Worm (Caenorhabditis elegans) whole organism, young adult: ENCODE results near the gene Y113G7A.13.

Experiments
- C06A6.2 ChIP-seq: fragments of 200-800 bp; sonication (Bioruptor generic); conservative IDR thresholded peaks from 2 replicates; pipeline ENCODE4 v1.3.6; 2022; ENCODE audit warnings: missing genetic modification characterization, missing compliant biosample characterization
- F10E7.11 ChIP-seq: sonication (generic microtip); optimal IDR thresholded peaks from 2 replicates; lab custom pipeline; 2017; ENCODE audit warnings: mild to moderate bottlenecking, missing genetic modification characterization, moderate library complexity, missing compliant biosample characterization
- F23B12.7 ChIP-seq: sonication (generic microtip); optimal IDR thresholded peaks from 2 replicates; lab custom pipeline; 2017; ENCODE audit warnings: missing genetic modification characterization, mild to moderate bottlenecking, missing compliant biosample characterization, antibody characterized with exemption, moderate library complexity; ENCODE audit not compliant: insufficient read depth
- F33H1.4 ChIP-seq: fragments of 200-800 bp; sonication (Bioruptor generic); IDR thresholded peaks from 2 replicates; pipeline ENCODE4 v1.3.6; 2022; ENCODE audit warnings: missing genetic modification reagents, missing genetic modification characterization, missing compliant biosample characterization
- F52B5.7 ChIP-seq: sonication (generic microtip); optimal IDR thresholded peaks from 2 replicates; lab custom pipeline; 2016; ENCODE audit warnings: mild to moderate bottlenecking, missing genetic modification characterization, missing compliant biosample characterization
- K12H6.12 ChIP-seq: fragments of 200-800 bp; sonication (Bioruptor generic); optimal IDR thresholded peaks from 2 replicates; lab custom pipeline; 2018; ENCODE audit warnings: mild to moderate bottlenecking, missing genetic modification characterization, missing compliant biosample characterization
- T26A5.8 ChIP-seq: sonication (generic microtip); optimal IDR thresholded peaks from 2 replicates; lab custom pipeline; 2016; ENCODE audit warnings: missing genetic modification characterization, missing compliant biosample characterization
- ZK185.1 ChIP-seq: sonication (generic microtip); optimal IDR thresholded peaks from 2 replicates; lab custom pipeline; 2016; ENCODE audit warnings: mild to moderate bottlenecking, missing genetic modification characterization, missing compliant biosample characterization; ENCODE audit not compliant: poor library complexity, severe bottlenecking
- aptf-2 ChIP-seq: fragments of 200-800 bp; sonication (Bioruptor generic); conservative IDR thresholded peaks from 2 replicates; pipeline ENCODE4 v1.3.6; 2022; ENCODE audit warnings: missing genetic modification reagents, missing genetic modification characterization, missing compliant biosample characterization
- aptf-3 ChIP-seq: fragments of 200-800 bp; sonication (Bioruptor generic); IDR thresholded peaks from 2 replicates; pipeline ENCODE4 v1.3.6; 2022; ENCODE audit warnings: missing genetic modification characterization, missing compliant biosample characterization
- bed-1 ChIP-seq: fragments of 200-800 bp; sonication (Bioruptor generic); IDR thresholded peaks from 2 replicates; pipeline ENCODE4 v1.3.6; 2022; ENCODE audit warnings: missing genetic modification reagents, missing genetic modification characterization, missing compliant biosample characterization
- cebp-1 ChIP-seq, 2 experiments: fragments of 200-800 bp in 1 of 2; sonication (Bioruptor generic) in 1 of 2; sonication (generic microtip) in 1 of 2; IDR thresholded peaks in 1 of 2; optimal IDR thresholded peaks in 1 of 2; 2 replicates each; pipeline versions ENCODE4 v1.3.6 to Lab custom; 2017 to 2022; ENCODE audit warnings: missing compliant biosample characterization in 2 of 2, missing genetic modification characterization in 2 of 2, mild to moderate bottlenecking in 1 of 2, missing genetic modification reagents in 1 of 2, moderate library complexity in 1 of 2
- ceh-40 ChIP-seq: fragments of 200-800 bp; sonication (Bioruptor generic); IDR thresholded peaks from 2 replicates; pipeline ENCODE4 v1.3.6; 2022; ENCODE audit warnings: missing genetic modification characterization, missing compliant biosample characterization
- die-1 ChIP-seq: sonication (generic microtip); optimal IDR thresholded peaks from 2 replicates; lab custom pipeline; 2016; ENCODE audit warnings: missing genotype, mild to moderate bottlenecking, missing genetic modification characterization, missing compliant biosample characterization
- dox-1 ChIP-seq: fragments of 200-800 bp; sonication (Bioruptor generic); IDR thresholded peaks from 2 replicates; pipeline ENCODE4 v1.3.6; 2022; ENCODE audit warnings: missing genetic modification reagents, missing genetic modification characterization, missing compliant biosample characterization
- dpff-1 ChIP-seq: sonication (generic microtip); optimal IDR thresholded peaks from 2 replicates; lab custom pipeline; 2017; ENCODE audit warnings: mild to moderate bottlenecking, missing genetic modification characterization, missing compliant biosample characterization
- dpl-1 ChIP-seq: fragments of 150-350 bp; optimal IDR thresholded peaks from 2 replicates; lab custom pipeline; 2014; ENCODE audit warnings: missing biosample characterization, missing genetic modification reagents, missing genetic modification characterization
- ets-4 ChIP-seq: fragments of 200-800 bp; sonication (Bioruptor generic); optimal IDR thresholded peaks from 2 replicates; lab custom pipeline; 2018; ENCODE audit warnings: mild to moderate bottlenecking, missing genetic modification characterization, missing compliant biosample characterization
- hmg-1.2 ChIP-seq: fragments of 200-800 bp; sonication (Bioruptor generic); IDR thresholded peaks from 2 replicates; pipeline ENCODE4 v1.3.6; 2022; ENCODE audit warnings: missing genetic modification reagents, missing genetic modification characterization, missing compliant biosample characterization
- hrde-1 ChIP-seq: sonication (generic microtip); optimal IDR thresholded peaks from 2 replicates; lab custom pipeline; 2016; ENCODE audit warnings: missing genetic modification characterization, mild to moderate bottlenecking, missing compliant biosample characterization, moderate library complexity, missing genotype, missing genetic modification reagents, borderline replicate concordance
- lir-1 ChIP-seq: fragments of 200-800 bp; sonication (Bioruptor generic); conservative IDR thresholded peaks from 2 replicates; pipeline ENCODE4 v1.3.6; 2022; ENCODE audit warnings: missing genetic modification reagents, missing genetic modification characterization, missing compliant biosample characterization
- lsl-1 ChIP-seq: fragments of 200-800 bp; sonication (Bioruptor generic); optimal IDR thresholded peaks from 2 replicates; lab custom pipeline; 2018; ENCODE audit warnings: mild to moderate bottlenecking, missing genetic modification characterization, moderate library complexity, missing compliant biosample characterization
- mel-28 ChIP-seq: sonication (generic microtip); optimal IDR thresholded peaks from 2 replicates; lab custom pipeline; 2016; ENCODE audit warnings: borderline replicate concordance, mild to moderate bottlenecking, missing genetic modification characterization, missing compliant biosample characterization
- nfya-1 ChIP-seq: sonication (generic microtip); optimal IDR thresholded peaks from 2 replicates; lab custom pipeline; 2017; ENCODE audit warnings: antibody characterized with exemption, missing compliant biosample characterization, missing genetic modification characterization, borderline replicate concordance; ENCODE audit not compliant: insufficient read depth
- nhr-120 ChIP-seq: fragments of 200-800 bp; sonication (Bioruptor generic); IDR thresholded peaks from 2 replicates; pipeline ENCODE4 v1.3.6; 2022; ENCODE audit warnings: missing genetic modification characterization, missing compliant biosample characterization
- nhr-90 ChIP-seq: sonication (generic microtip); optimal IDR thresholded peaks from 2 replicates; lab custom pipeline; 2016; ENCODE audit warnings: missing genotype, mild to moderate bottlenecking, missing genetic modification characterization, missing compliant biosample characterization
- pbrm-1 ChIP-seq: fragments of 200-800 bp; sonication (Bioruptor generic); IDR thresholded peaks from 2 replicates; pipeline ENCODE4 v1.3.6; 2022; ENCODE audit warnings: missing genetic modification reagents, missing genetic modification characterization, missing compliant biosample characterization
- sea-2 ChIP-seq: fragments of 200-800 bp; sonication (Bioruptor generic); IDR thresholded peaks from 2 replicates; pipeline ENCODE4 v1.3.6; 2022; ENCODE audit warnings: missing genetic modification characterization, missing compliant biosample characterization
- snpc-1.3 ChIP-seq: sonication (generic microtip); optimal IDR thresholded peaks from 2 replicates; lab custom pipeline; 2017; ENCODE audit warnings: missing genetic modification characterization, mild to moderate bottlenecking, missing compliant biosample characterization, antibody characterized with exemption, moderate library complexity, missing genotype, missing genetic modification reagents; ENCODE audit not compliant: insufficient read depth
- tlf-1 ChIP-seq: fragments of 200-800 bp; sonication (Bioruptor generic); optimal IDR thresholded peaks from 2 replicates; lab custom pipeline; 2018; ENCODE audit warnings: mild to moderate bottlenecking, missing genetic modification characterization, missing compliant biosample characterization
- zim-3 ChIP-seq: sonication (generic microtip); optimal IDR thresholded peaks from 2 replicates; lab custom pipeline; 2017; ENCODE audit warnings: mild to moderate bottlenecking, missing genetic modification characterization, moderate library complexity, missing compliant biosample characterization
- ztf-6 ChIP-seq: fragments of 200-800 bp; sonication (Bioruptor generic); IDR thresholded peaks from 2 replicates; pipeline ENCODE4 v1.3.6; 2022; ENCODE audit warnings: missing genetic modification reagents, missing genetic modification characterization, missing compliant biosample characterization

Gene Y113G7A.13

DNA sequence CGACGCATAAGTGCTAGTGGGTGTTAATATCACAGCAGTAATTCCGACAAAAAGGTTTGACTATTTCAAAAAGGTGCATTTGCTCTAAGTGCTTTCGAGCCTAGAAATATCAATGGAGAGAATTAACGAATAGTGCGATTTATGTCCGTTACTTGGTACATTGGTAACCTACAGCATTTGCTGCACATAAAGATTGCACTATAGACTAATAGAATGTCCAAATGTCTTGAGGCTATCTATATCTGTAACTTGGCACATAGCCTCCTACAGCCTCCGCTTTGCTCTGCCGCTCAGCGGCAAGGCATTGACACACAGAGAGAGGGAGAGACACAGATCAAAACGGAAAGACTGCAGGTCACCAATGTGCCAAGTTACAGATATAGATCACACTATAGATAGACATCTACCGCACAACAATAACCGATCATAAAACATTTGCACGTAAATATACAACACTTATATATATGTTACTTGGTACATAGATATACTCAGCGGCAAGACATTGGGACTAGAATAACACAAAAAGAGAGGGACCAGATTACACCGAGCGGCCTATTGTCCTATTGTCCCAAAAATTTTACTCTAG lies 47.5 kb downstream of the Y113G7A.13 start, which contains the start of the genes srh-217 and Y113G7B.28:
srh-217 (minus strand) TSS at position 101 of the 586 bp plus-strand sequence.
Y113G7B.28 (plus strand) TSS at position 536 of the 586 bp plus-strand sequence.
- TF ChIP-seq cebp-1 (GFP tag; IDR thresholded peaks at IDR 0.05; lab: Robert Waterston, UW) (no peak), cebp-1 (tag; optimal IDR thresholded peaks at IDR 0.05; lab: Kevin White, UChicago) (no peak), lsl-1 (GFP tag; lab: Kevin White, UChicago) (no peak), F10E7.11 (tag; lab: Kevin White, UChicago) (no peak), ztf-6 (GFP tag; lab: Robert Waterston, UW) (no peak), lir-1 (no peak), aptf-3 (GFP tag; lab: Robert Waterston, UW) (no peak), nhr-90 (tag; lab: Kevin White, UChicago) (no peak), dpl-1 (no peak), C06A6.2 (GFP tag; lab: Robert Waterston, UW) (no peak), dpff-1 (tag; lab: Kevin White, UChicago) (no peak), pbrm-1 (GFP tag; lab: Robert Waterston, UW) (no peak), aptf-2 (GFP tag; lab: Robert Waterston, UW) (no peak)

DNA sequence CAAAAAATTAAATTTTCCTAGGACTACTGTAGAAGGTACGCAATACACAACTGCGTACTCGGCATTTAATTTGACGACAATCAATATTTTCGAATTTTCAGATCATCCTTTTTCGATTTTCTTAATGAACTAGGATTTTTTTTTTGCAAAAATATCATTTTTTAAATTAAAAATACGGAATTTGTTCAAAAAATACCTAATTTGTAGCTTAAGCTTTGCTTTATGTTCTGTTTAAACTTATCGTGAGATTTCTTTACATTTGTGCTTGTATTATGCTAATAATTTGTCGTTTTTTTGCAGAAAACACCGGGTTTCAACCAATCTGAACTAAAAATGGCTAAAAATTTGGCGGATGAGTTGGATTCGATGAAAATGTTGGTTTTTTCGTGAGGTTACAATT lies 48.7 kb downstream of the Y113G7A.13 start, which contains the start of gene ftr-1:
ftr-1 (plus strand) TSS at position 301 of the 400 bp plus-strand sequence.
- TF ChIP-seq hmg-1.2 (GFP tag; lab: Robert Waterston, UW) (no peak), lsl-1 (GFP tag; lab: Kevin White, UChicago) (peak; percentile 51)

DNA sequence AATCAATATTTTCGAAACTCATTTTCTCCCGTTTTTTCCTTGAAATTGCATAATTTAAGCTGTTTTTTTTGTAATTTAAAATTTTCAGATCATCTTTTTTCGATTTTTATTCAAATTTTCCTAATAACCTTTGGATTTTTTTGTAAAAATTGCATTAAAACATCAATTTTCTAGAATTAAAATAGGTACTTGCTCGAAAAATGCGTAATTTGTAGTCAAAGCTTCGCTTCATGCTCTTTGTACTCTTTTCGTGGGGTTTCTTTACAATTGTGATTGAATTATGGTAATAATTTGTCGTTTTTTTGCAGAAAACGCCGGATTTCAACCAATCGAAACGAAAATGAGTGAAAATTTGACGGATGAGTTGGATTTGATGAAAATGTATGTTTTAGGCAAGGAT lies 51.0 kb downstream of the Y113G7A.13 start, which contains the start of gene fog-2:
fog-2 (plus strand) TSS at position 301 of the 400 bp plus-strand sequence.
- TF ChIP-seq die-1 (tag; lab: Kevin White, UChicago): no peak
- TF ChIP-seq tlf-1 (GFP tag; lab: Kevin White, UChicago): no peak
- no peak for TF ChIP-seq dox-1 (GFP tag; lab: Robert Waterston, UW)
- no peak for TF ChIP-seq dpl-1
- TF ChIP-seq snpc-1.3 (tag; lab: Kevin White, UChicago): no peak
- no peak for TF ChIP-seq T26A5.8 (tag; lab: Kevin White, UChicago)
- TF ChIP-seq zim-3 (tag; lab: Kevin White, UChicago): no peak
- no peak for TF ChIP-seq nfya-1 (tag; lab: Kevin White, UChicago)
- no peak for TF ChIP-seq ets-4 (GFP tag; lab: Kevin White, UChicago)
- no peak for TF ChIP-seq F33H1.4 (GFP tag; lab: Robert Waterston, UW)
- TF ChIP-seq sea-2: no peak
- TF ChIP-seq ceh-40 (GFP tag; lab: Robert Waterston, UW): no peak
- no peak for TF ChIP-seq nhr-90 (tag; lab: Kevin White, UChicago)
- no peak for TF ChIP-seq K12H6.12 (tag; lab: Kevin White, UChicago)
- no peak for TF ChIP-seq hrde-1 (tag; lab: Kevin White, UChicago)
- no peak for TF ChIP-seq ZK185.1 (tag; lab: Kevin White, UChicago)
- TF ChIP-seq mel-28 (tag; lab: Kevin White, UChicago): no peak

DNA sequence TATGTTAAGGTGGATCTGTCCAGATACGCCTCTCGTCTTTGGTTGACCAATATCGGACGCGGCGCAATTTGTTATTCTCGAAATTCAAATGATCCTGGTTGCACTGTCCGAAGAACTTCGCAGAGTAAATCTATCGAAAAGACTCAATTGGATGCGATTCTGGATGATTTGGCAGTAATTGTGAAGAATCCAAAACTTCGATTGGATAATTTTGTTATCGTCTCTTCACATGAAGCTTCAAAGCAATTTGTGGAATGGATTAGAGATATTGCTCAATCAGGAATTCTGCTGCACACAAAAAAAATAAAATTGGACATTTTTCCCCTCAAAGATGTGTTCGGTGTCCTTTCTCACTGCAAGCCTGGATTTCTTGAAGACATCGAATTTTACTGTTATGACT lies 51.7 kb downstream of the Y113G7A.13 start:
- TF ChIP-seq F52B5.7: no peak
- no peak for TF ChIP-seq bed-1 (GFP tag; lab: Robert Waterston, UW)
- no peak for TF ChIP-seq sea-2
- TF ChIP-seq nhr-120: no peak
- no peak for TF ChIP-seq F23B12.7 (tag; lab: Kevin White, UChicago)
